Fruit fly (Drosophila melanogaster): ENCODE measurements around the gene hzg.

Gene hzg

dm6 chr3L:16021064-16021683, 16.6 kb upstream of the hzg start (continued):
- TF ChIP-seq tio (GFP tag; optimal IDR thresholded peaks at IDR 0.05) (peak; percentile 50), B-H2 (GFP tag; optimal IDR thresholded peaks at IDR 0.05) (no peak), Taf1 (GFP tag; IDR thresholded peaks at IDR 0.05) (no peak), jigr1 (GFP tag; IDR thresholded peaks at IDR 0.05) (no peak), CG1603 (tag; optimal IDR thresholded peaks at IDR 0.05) (peak; percentile 87), Lpt (GFP tag; optimal IDR thresholded peaks at IDR 0.05) (no peak), vnd (GFP tag; IDR thresholded peaks at IDR 0.05; ENCODE audit: partially characterized antibody) (no peak), CG10321 (GFP tag; IDR thresholded peaks at IDR 0.05) (no peak), CG12071 (GFP tag; optimal IDR thresholded peaks at IDR 0.05) (no peak), fu2 (GFP tag; optimal IDR thresholded peaks at IDR 0.05) (no peak), bab2 (GFP tag; optimal IDR thresholded peaks at IDR 0.05) (peak; percentile 26), Dp (GFP tag; optimal IDR thresholded peaks at IDR 0.05) (no peak), BtbVII (GFP tag; optimal IDR thresholded peaks at IDR 0.05) (no peak), row (GFP tag; IDR thresholded peaks at IDR 0.05) (peak; percentile 50), CG3281 (GFP tag; optimal IDR thresholded peaks at IDR 0.05) (no peak), Gsc (GFP tag; IDR thresholded peaks at IDR 0.05) (peak; percentile 32; the same call in 1 of the 2 replicates), sr (GFP tag; IDR thresholded peaks at IDR 0.05) (no peak), CG4424 (GFP tag; optimal IDR thresholded peaks at IDR 0.05) (peak; percentile 63), Hey (tag; optimal IDR thresholded peaks at IDR 0.05) (no peak), nerfin-1 (tag; optimal IDR thresholded peaks at IDR 0.05) (peak; percentile 47), tx (GFP tag; optimal IDR thresholded peaks at IDR 0.05) (no peak), vfl (GFP tag; optimal IDR thresholded peaks at IDR 0.05) (no peak), CG32532 (GFP tag; IDR thresholded peaks at IDR 0.05) (no peak), ac (GFP tag; optimal IDR thresholded peaks at IDR 0.05) (peak; percentile 69), wek (GFP tag; optimal IDR thresholded peaks at IDR 0.05) (no peak), CG3065 (GFP tag; optimal IDR thresholded peaks at IDR 0.05) (no peak), CG4404 (GFP tag; IDR thresholded peaks at IDR 0.05) (peak; percentile 79), CG14667 (GFP tag; IDR thresholded peaks at IDR 0.05) (0 out of 2 replicates have a peak, but pooled peaks have one; percentile 7), mam (GFP tag; optimal IDR thresholded peaks at IDR 0.05) (peak; percentile 1), CG10431 (GFP tag; optimal IDR thresholded peaks at IDR 0.05) (no peak), lmd (GFP tag; IDR thresholded peaks at IDR 0.05) (no peak), CG42726 (GFP tag; IDR thresholded peaks at IDR 0.05; ENCODE audit: partially characterized antibody) (no peak), CG12219 (GFP tag; optimal IDR thresholded peaks at IDR 0.05) (peak; percentile 39), Spps (tag; optimal IDR thresholded peaks at IDR 0.05) (peak; percentile 64), MTF-1 (GFP tag; optimal IDR thresholded peaks at IDR 0.05; ENCODE audit: borderline replicate concordance) (no peak), Eip74EF (GFP tag; optimal IDR thresholded peaks at IDR 0.05) (no peak), gfzf (GFP tag; optimal IDR thresholded peaks at IDR 0.05) (no peak), CG10462 (GFP tag; optimal IDR thresholded peaks at IDR 0.05) (peak; percentile 47), BEAF-32 (GFP tag; optimal IDR thresholded peaks at IDR 0.05) (no peak), bigmax (GFP tag; optimal IDR thresholded peaks at IDR 0.05) (no peak), Nf-YC (tag; optimal IDR thresholded peaks at IDR 0.05) (no peak), sisA (GFP tag; IDR thresholded peaks at IDR 0.05) (peak; percentile 53; the same call in 1 of the 2 replicates), CG13624 (GFP tag; optimal IDR thresholded peaks at IDR 0.05) (no peak), CG1647 (GFP tag; optimal IDR thresholded peaks at IDR 0.05) (no peak), odd (GFP tag; optimal IDR thresholded peaks at IDR 0.05) (no peak), CG8089 (GFP tag; optimal IDR thresholded peaks at IDR 0.05) (peak; percentile 51), Dip2 (GFP tag; IDR thresholded peaks at IDR 0.05) (no peak), CG13894 (tag; optimal IDR thresholded peaks at IDR 0.05) (no peak), bsh (GFP tag; optimal IDR thresholded peaks at IDR 0.05) (peak in 1 of 2 experiments; percentile 74), CG6683 (GFP tag; optimal IDR thresholded peaks at IDR 0.05) (no peak)
